Fruit fly (Drosophila melanogaster): Measurements from ENCODE around the gene Exo84.

Exo84 gene

dm6 chr3R:26041417-26042101 lies 10.5 kb downstream of the Exo84 start, which contains the start of gene gro (continued):
- TF ChIP-seq CG3995 (GFP tag; optimal IDR thresholded peaks at IDR 0.05) (peak; percentile 31), sug (tag; optimal IDR thresholded peaks at IDR 0.05) (peak; percentile 57), trem (tag; optimal IDR thresholded peaks at IDR 0.05) (peak; percentile 86), az2 (GFP tag; optimal IDR thresholded peaks at IDR 0.05) (peak; percentile 43), Stat92E (GFP tag; optimal IDR thresholded peaks at IDR 0.05) (peak in 1 of 3 experiments; percentile 4), CG9437 (GFP tag; optimal IDR thresholded peaks at IDR 0.05) (peak; percentile 85), Usf (GFP tag; optimal IDR thresholded peaks at IDR 0.05) (no peak), Dip3 (GFP tag; optimal IDR thresholded peaks at IDR 0.05) (peak; percentile 75), NfI (GFP tag; optimal IDR thresholded peaks at IDR 0.05) (peak; percentile 83), C15 (GFP tag; IDR thresholded peaks at IDR 0.05) (no peak), Hand (GFP tag; optimal IDR thresholded peaks at IDR 0.05) (peak; percentile 26), CG13624 (GFP tag; optimal IDR thresholded peaks at IDR 0.05) (peak; percentile 87), gsb-n (tag; optimal IDR thresholded peaks at IDR 0.05) (peak; percentile 63), CG7372 (GFP tag; IDR thresholded peaks at IDR 0.05) (peak; percentile 63), Xrp1 (GFP tag; IDR thresholded peaks at IDR 0.05) (peak; percentile 76), E2f1 (GFP tag; IDR thresholded peaks at IDR 0.05) (peak; percentile 68), CG8765 (GFP tag; IDR thresholded peaks at IDR 0.05) (peak; percentile 55), lola (GFP tag; optimal IDR thresholded peaks at IDR 0.05) (peak in 1 of 3 experiments; percentile 15), seq (GFP tag; IDR thresholded peaks at IDR 0.05) (no peak), D19A (tag; optimal IDR thresholded peaks at IDR 0.05) (peak; percentile 4), rib (GFP tag; IDR thresholded peaks at IDR 0.05) (peak; percentile 79), sens-2 (GFP tag; IDR thresholded peaks at IDR 0.05) (0 out of 2 replicates have a peak, but pooled peaks have one; percentile 6), Hr3 (GFP tag; optimal IDR thresholded peaks at IDR 0.05) (peak; percentile 68), ac (GFP tag; optimal IDR thresholded peaks at IDR 0.05) (no peak), CG34422 (GFP tag; IDR thresholded peaks at IDR 0.05) (peak; percentile 83), ro (GFP tag; IDR thresholded peaks at IDR 0.05) (no peak), CG3407 (GFP tag; optimal IDR thresholded peaks at IDR 0.05) (peak; percentile 50), CG17829 (tag; optimal IDR thresholded peaks at IDR 0.05) (peak; percentile 69), esg (GFP tag; conservative IDR thresholded peaks at IDR 0.05) (peak; percentile 52; the same call in 1 of the 2 replicates), Hsf (GFP tag; optimal IDR thresholded peaks at IDR 0.05) (peak; percentile 78), Hr51 (GFP tag; optimal IDR thresholded peaks at IDR 0.05) (peak; percentile 53 to 72), Nf-YB (GFP tag; optimal IDR thresholded peaks at IDR 0.05) (peak; percentile 20), btn (GFP tag; optimal IDR thresholded peaks at IDR 0.05) (peak; percentile 36), Oli (tag; optimal IDR thresholded peaks at IDR 0.05) (peak; percentile 30), Hey (tag; optimal IDR thresholded peaks at IDR 0.05) (peak; percentile 39), sd (tag; optimal IDR thresholded peaks at IDR 0.05) (peak; percentile 45), bab2 (GFP tag; optimal IDR thresholded peaks at IDR 0.05) (peak; percentile 66), CG11696 (GFP tag; IDR thresholded peaks at IDR 0.05) (no peak), Lim3 (GFP tag; IDR thresholded peaks at IDR 0.05) (no peak), gro (GFP tag; optimal IDR thresholded peaks at IDR 0.05) (peak; percentile 95), sisA (GFP tag; IDR thresholded peaks at IDR 0.05) (peak; percentile 65), CG33213 (GFP tag; optimal IDR thresholded peaks at IDR 0.05) (peak; percentile 77), CG5953 (GFP tag; IDR thresholded peaks at IDR 0.05) (no peak), crol (GFP tag; IDR thresholded peaks at IDR 0.05) (0 out of 2 replicates have a peak, but pooled peaks have one; percentile 20), h (optimal IDR thresholded peaks at IDR 0.05) (no peak), Mad (GFP tag; optimal IDR thresholded peaks at IDR 0.05) (peak; percentile 83), GATAe (GFP tag; conservative IDR thresholded peaks at IDR 0.05) (no peak), sima (GFP tag; optimal IDR thresholded peaks at IDR 0.05) (no peak), BtbVII (GFP tag; optimal IDR thresholded peaks at IDR 0.05) (peak; percentile 27), CG1602 (GFP tag; optimal IDR thresholded peaks at IDR 0.05) (peak; percentile 60)

Measured in whole organism, embryonic.